Worm (Caenorhabditis elegans) whole organism, midembryonic: ENCODE measurements around the gene scd-1.

Experiments used
- klf-2 ChIP-seq: fragments of 200-800 bp; sonication (Bioruptor generic); conservative IDR thresholded peaks from 2 replicates; pipeline ENCODE4 v1.3.6; 2022; ENCODE audit warnings: missing genetic modification reagents, missing genetic modification characterization, missing compliant biosample characterization
- med-1 ChIP-seq: sonication (generic microtip); optimal IDR thresholded peaks from 2 replicates; lab custom pipeline; 2017; ENCODE audit warnings: missing genetic modification characterization, mild to moderate bottlenecking, missing compliant biosample characterization, antibody characterized with exemption, missing genetic modification reagents; ENCODE audit not compliant: insufficient read depth
- ztf-23 ChIP-seq: fragments of 200-800 bp; sonication (Bioruptor generic); IDR thresholded peaks from 2 replicates; pipeline ENCODE4 v1.3.6; 2022; ENCODE audit warnings: missing genetic modification reagents, missing genetic modification characterization, missing compliant biosample characterization

DNA sequence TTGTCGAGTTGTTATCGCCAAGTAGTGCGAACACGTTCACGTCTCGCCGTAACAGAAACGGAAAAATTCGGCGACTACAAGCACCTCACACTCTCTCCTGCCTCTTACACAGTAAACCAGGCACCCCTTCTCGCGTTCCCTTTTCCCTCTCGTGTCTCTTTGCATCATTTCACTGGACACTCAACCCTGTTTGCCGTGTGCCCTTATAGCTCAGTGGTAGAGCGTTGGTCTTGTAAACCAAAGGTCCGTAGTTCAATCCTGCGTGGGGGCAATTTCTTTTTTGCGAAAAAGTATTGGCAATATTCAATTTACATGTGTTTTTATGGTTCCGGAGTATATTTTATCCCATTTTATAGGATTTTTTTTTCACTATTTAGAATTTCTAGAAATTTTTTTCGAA lies 38.0 kb upstream of the scd-1 start:
- TF ChIP-seq klf-2 (peak; percentile 95), ztf-23 (peak; percentile 96), med-1 (peak; percentile 80)
